Worm (Caenorhabditis elegans): Measurements from ENCODE around the gene nlp-52.

The nlp-52 gene

DNA sequence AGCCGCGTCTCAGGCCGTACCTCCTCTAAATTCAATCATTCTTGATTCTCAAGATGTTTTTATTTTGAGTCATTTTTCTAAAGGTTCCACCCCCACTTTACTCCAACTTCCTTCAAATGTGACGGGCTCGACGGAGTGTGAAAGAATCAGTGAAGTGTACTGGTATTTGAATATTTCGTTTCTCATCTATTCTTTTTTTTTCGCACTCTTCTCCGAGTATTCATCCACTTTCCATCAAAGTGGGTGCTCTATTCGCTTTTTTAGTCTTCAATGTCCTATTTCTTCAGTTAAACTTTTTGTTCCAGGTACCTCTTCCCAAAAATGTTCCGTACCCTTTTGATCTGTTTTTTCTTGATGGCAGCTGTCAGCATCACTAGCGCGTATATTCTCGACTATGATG is at the start of gene nlp-52:
Gene nlp-52 (plus strand): TSS at position 301 of the 400 bp plus-strand sequence.
- no peak for TF ChIP-seq dao-5 (tag; optimal IDR thresholded peaks at IDR 0.05)
- no peak for TF ChIP-seq him-1 (tag; optimal IDR thresholded peaks at IDR 0.05)
- no peak for TF ChIP-seq W03F9.2 (tag; optimal IDR thresholded peaks at IDR 0.05)

DNA sequence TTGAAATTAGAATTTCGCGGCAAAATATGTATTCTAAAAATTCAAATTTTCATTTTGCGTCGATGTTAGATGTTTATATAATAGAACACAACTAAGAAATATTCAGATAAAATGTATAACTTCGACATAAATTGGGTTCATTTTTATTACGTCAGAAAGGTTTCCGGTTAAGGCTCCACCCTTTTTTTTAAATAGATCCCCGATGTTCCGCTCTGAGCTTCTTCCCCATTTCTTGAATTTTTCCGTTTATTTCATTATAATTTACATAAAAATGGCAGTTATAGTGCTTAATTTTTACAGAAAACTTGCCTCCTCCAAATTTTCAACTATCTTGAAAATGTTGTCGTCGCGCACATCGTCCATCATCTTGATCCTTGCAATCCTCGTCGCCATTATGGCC is 36.8 kb upstream of the nlp-52 start, which contains the start of gene flp-24:
Gene flp-24 (plus strand): TSS at position 301 of the 400 bp plus-strand sequence.
- TF ChIP-seq W03F9.2 (tag; optimal IDR thresholded peaks at IDR 0.05), result no peak
- TF ChIP-seq dao-5 (tag; optimal IDR thresholded peaks at IDR 0.05), result no peak
- TF ChIP-seq him-1 (tag; optimal IDR thresholded peaks at IDR 0.05), result no peak

DNA sequence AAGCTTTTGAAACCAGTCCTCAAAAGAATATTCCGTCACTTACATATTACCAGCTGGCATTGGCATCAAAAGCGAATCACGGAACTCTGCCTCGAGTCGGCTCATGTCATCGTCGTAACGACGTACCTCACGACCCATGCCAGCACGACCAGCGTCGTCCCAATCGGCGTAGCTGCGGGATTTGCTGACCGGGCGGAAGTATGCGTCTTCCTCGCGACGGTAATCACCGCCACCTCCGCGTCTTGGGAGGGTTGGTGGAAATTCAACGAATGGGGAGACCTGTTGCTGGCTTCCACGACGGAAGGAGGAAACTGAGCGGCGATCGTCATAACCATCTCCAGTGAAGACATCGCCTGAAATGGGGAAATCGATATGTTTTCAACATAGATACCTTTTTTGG is 33.5 kb upstream of the nlp-52 start:
- no peak for TF ChIP-seq dao-5 (tag; optimal IDR thresholded peaks at IDR 0.05)
- TF ChIP-seq him-1 (tag; optimal IDR thresholded peaks at IDR 0.05), result no peak
- TF ChIP-seq W03F9.2 (tag; optimal IDR thresholded peaks at IDR 0.05), result no peak

DNA sequence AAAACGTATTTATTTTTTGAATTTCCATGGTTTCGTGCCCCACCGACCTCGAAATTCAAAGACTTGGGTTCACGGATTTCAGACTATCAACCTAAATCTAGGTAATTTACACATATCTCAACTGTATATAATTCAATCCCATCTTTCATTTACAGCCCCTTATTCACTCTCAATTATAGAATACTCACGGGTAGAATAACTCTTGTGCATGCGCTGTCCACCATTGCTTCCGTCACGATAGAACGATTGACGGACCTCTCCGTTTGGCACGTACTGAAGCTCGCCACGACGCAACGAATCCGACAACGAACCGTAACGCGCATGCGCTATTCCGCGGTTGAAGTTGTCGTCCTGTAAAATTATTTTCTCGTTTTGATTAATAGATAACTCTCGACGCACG is 32.9 kb upstream of the nlp-52 start:
- TF ChIP-seq dao-5 (tag; optimal IDR thresholded peaks at IDR 0.05), result no peak
- TF ChIP-seq W03F9.2 (tag; optimal IDR thresholded peaks at IDR 0.05), result no peak
- TF ChIP-seq him-1 (tag; optimal IDR thresholded peaks at IDR 0.05), result no peak

DNA sequence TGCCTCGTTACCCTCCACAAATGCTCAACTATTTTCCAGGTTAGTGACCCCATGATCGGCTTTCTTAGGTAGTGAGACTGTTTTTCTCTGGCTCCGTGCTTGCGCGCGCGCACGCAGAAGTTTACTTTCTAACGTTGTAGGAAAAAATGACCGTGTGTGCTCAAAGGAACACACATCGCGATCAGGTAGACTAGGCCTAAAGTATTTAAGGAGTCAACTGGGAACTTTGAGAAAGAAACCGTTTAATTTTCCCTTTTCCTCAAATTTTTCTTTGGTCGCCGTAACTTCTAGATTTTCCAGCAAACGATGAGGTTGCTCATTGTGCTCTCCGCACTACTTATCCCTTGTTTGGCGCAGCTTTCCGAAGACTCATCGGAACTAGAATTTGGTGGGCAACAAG is 21.2 kb upstream of the nlp-52 start, which contains the start of gene idpp-1:
Gene idpp-1 (plus strand): TSS at position 301 of the 400 bp plus-strand sequence.
- no peak for TF ChIP-seq W03F9.2 (tag; optimal IDR thresholded peaks at IDR 0.05)
- no peak for TF ChIP-seq him-1 (tag; optimal IDR thresholded peaks at IDR 0.05)
- TF ChIP-seq dao-5 (tag; optimal IDR thresholded peaks at IDR 0.05), result no peak

DNA sequence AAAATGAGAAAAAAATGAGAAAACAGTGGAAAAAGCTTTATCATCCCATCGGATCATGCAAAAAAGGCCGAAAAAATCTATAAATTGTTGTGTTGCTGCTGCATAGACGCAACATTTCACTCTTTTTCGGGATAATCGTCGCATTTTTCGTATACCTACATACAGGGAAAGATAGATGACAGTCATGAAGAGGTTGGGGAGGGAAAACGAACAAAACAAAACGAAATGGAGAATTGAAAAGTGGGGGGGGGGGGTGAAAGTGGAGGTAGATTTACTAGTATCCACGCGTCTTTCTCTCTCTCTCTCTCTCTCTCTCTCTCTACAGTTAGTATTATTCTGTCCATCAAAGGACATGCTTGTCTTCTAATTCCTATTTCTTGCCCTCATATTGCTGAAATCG is 17.1 kb upstream of the nlp-52 start:
- no peak for TF ChIP-seq W03F9.2 (tag; optimal IDR thresholded peaks at IDR 0.05)
- no peak for TF ChIP-seq him-1 (tag; optimal IDR thresholded peaks at IDR 0.05)
- TF ChIP-seq dao-5 (tag; optimal IDR thresholded peaks at IDR 0.05), result no peak

DNA sequence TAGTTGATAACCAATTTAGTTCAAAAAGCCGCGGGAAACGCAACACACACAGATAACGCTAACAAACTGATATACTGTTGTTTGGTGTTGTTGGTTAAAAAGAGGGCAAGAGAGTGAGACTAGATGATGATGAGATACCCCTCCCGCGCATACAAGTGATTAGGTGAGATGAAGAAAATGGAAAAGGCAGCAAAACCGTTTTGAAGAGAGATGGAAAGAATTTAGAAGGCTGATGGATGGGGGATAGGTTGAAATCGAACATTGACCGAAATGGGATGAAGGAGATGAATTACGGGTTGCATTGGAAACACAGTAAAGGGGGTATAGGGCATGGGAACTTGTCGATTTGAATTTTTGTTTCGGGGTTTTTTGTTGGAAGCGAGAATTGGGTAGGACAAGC is 12.8 kb upstream of the nlp-52 start:
- TF ChIP-seq W03F9.2 (tag; optimal IDR thresholded peaks at IDR 0.05) (no peak), dao-5 (tag; optimal IDR thresholded peaks at IDR 0.05) (no peak), him-1 (tag; optimal IDR thresholded peaks at IDR 0.05) (no peak)

DNA sequence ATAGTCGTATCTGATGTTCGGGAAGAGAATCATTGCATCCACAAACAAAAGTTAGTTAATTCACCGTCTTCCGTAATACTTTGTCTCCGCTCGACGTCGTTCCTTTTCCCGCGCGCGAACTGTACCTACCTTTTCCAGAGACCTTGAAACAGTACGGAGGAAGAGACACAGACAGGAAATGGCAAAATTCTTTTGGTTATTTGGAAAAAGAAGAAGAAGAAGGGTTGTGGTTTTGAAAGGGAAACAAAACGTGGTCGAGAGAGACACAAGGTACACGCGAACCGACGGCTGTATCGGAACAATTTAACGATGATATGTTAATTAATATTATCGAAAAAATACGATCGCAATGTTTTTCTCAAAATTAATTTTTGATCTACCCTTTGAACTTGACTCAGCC is 11.5 kb upstream of the nlp-52 start:
- TF ChIP-seq dao-5 (tag; optimal IDR thresholded peaks at IDR 0.05) (no peak), W03F9.2 (tag; optimal IDR thresholded peaks at IDR 0.05) (no peak), him-1 (tag; optimal IDR thresholded peaks at IDR 0.05) (no peak)

DNA sequence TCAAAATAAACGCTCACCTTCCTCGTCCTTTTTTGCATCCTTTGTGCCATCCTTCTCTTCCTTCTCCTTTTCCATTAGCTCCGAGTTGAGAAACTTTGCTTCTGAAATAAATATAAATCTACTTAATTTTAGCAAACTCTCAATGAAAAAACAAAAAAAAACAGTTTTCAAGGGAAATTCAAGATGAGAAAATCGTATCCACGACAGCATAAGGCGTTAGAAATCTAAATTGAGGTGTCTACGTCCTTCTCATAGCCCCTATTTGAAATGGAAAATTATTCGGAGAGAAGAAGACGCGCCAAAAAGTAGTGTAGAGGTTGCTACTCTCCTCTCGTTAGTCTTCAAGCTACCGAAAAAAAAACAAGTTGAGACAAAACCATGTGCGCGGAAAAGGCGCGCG is 9.2 kb upstream of the nlp-52 start, which contains the start of gene pat-12:
Gene pat-12 (minus strand): TSS at position 101 of the 400 bp plus-strand sequence.
- TF ChIP-seq him-1 (tag; optimal IDR thresholded peaks at IDR 0.05) (no peak), W03F9.2 (tag; optimal IDR thresholded peaks at IDR 0.05) (no peak), dao-5 (tag; optimal IDR thresholded peaks at IDR 0.05) (no peak)

DNA sequence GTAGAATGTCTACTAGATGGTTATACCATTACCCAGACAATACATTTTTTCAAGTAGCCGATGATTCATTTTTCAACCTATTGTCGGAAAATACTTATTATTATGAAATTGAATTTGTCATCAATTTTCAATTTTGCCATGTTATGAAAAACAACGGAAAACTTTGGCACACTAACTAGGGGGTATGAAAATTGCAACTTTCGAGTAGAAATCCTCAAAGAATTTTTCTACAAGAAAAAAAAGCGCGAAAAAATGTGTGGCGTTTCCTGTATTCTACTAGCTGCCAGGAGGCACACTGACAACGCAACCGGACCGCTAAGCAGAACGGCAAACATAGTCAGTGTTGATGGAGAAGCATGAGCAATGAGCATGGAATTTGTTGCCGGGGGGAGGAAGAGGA is 7.2 kb upstream of the nlp-52 start:
- no peak for TF ChIP-seq him-1 (tag; optimal IDR thresholded peaks at IDR 0.05)
- no peak for TF ChIP-seq W03F9.2 (tag; optimal IDR thresholded peaks at IDR 0.05)
- no peak for TF ChIP-seq dao-5 (tag; optimal IDR thresholded peaks at IDR 0.05)

DNA sequence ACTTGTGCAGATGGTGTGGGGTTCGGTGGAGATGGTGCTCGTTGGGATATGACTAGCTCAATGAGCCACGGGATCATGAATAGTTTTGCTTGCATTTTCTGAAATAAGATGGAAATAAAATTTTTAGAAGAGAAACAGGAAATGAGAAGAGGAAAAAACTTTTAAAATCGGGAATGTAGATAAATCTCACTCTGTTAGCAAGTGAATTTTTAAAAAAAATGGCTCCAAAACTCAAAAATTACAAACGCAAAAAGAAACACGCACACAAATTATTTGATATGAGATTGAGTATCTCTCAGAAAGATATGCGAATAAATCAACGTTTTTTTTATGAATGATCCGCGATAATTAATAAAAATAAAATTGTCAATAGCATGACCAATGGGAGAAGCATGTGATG is 3.6 kb upstream of the nlp-52 start, which contains the start of gene T17H7.7:
Gene T17H7.7 (minus strand): TSS at position 101 of the 400 bp plus-strand sequence.
- no peak for TF ChIP-seq W03F9.2 (tag; optimal IDR thresholded peaks at IDR 0.05)
- no peak for TF ChIP-seq him-1 (tag; optimal IDR thresholded peaks at IDR 0.05)
- no peak for TF ChIP-seq dao-5 (tag; optimal IDR thresholded peaks at IDR 0.05)

DNA sequence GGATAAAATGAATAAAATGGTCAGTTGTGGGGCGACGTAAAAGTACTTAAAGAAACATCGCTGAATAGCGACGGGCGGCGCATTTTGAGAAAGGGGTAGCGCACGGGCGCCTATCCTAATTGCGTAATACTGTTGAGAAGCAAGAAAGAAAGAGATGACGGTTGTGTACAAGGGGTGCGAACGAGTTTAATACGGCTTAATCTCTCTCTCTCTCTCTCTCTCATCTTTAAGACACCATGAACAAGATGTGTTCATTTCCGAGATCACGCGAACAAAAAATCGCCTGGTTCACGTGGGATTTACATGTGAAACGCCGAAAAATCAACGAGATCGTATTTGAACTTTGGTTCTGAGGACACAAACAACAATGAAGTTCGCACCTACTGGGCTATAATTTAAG is 1.9 kb upstream of the nlp-52 start:
- TF ChIP-seq W03F9.2 (tag; optimal IDR thresholded peaks at IDR 0.05), result no peak
- no peak for TF ChIP-seq him-1 (tag; optimal IDR thresholded peaks at IDR 0.05)
- no peak for TF ChIP-seq dao-5 (tag; optimal IDR thresholded peaks at IDR 0.05)

DNA sequence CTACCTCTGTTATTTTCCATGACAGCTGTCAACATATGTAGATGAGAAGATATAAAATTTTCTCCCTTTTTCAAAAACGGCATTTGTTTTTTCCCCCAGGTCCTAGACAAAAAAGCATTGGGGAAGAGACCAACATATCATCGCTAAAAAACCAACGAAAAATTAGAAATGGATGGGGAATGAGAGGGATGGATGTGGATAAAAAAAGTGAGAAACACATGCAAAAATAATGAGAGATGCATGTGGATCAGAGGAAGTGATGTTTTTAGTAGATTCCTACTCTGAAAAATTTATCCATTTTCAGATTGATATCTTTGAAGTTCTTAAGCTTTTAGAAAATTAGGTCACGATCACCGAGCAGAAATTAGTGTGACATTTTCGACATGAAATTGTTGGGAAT is 932 bp downstream of the nlp-52 start:
- TF ChIP-seq W03F9.2 (tag; optimal IDR thresholded peaks at IDR 0.05) (no peak), dao-5 (tag; optimal IDR thresholded peaks at IDR 0.05) (no peak), him-1 (tag; optimal IDR thresholded peaks at IDR 0.05) (no peak)

DNA sequence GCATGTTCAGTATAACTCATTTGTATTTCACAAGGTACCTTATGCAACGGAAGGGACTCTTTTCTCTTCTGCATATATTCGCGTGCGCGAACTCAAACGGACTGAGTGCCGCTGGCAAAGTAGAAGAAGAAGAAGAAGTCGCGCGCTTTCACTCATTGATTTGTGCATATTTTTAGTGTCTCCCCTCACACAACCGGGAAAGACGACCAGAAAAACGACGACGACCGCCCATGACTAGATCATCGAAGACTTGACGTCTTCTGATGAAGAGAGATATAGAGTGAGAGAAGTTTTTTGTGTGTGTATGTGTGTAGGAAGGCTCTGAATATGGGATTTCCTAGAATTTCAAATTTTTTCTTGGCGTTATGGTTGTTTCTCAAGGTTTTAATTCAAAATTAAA is 2.8 kb downstream of the nlp-52 start:
- TF ChIP-seq W03F9.2 (tag; optimal IDR thresholded peaks at IDR 0.05) (no peak), him-1 (tag; optimal IDR thresholded peaks at IDR 0.05) (peak; percentile 66)

DNA sequence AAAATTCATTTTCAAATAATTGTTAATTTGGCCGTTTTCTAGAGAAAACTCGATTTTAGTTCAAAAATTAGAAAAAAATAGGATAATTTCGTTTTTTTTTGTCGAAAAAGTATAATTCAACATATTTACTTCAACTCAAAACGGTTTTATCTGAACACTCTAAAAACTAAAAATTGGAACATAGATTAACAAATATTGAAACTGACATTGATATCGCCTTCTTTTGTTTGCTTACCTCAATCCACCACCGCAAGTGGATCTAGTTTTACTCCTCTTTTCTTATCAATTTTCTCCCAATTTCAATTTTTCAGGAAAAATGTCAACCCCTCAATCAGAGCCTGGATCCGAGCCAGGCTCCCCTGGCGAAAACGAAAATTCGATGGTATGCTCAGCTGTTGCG is 3.3 kb downstream of the nlp-52 start, which contains the start of gene ptl-1:
Gene ptl-1 (plus strand): TSS at position 301 of the 400 bp plus-strand sequence.
- TF ChIP-seq him-1 (tag; optimal IDR thresholded peaks at IDR 0.05), result no peak
- no peak for TF ChIP-seq W03F9.2 (tag; optimal IDR thresholded peaks at IDR 0.05)
- TF ChIP-seq dao-5 (tag; optimal IDR thresholded peaks at IDR 0.05), result no peak

Data from whole organism, L4/young adult.